Worm (Caenorhabditis elegans): ENCODE data around the gene btb-10.

- no peak for TF ChIP-seq tbx-37 (GFP tag; conservative IDR thresholded peaks at IDR 0.05)
- no peak for TF ChIP-seq pes-1 (GFP tag; IDR thresholded peaks at IDR 0.05)
- TF ChIP-seq ama-1 (optimal IDR thresholded peaks at IDR 0.05) = no peak
- no peak for TF ChIP-seq flt-1 (GFP tag; IDR thresholded peaks at IDR 0.05)
- no peak for TF ChIP-seq ets-7 (tag; optimal IDR thresholded peaks at IDR 0.05)
- no peak for TF ChIP-seq hmg-4 (GFP tag; optimal IDR thresholded peaks at IDR 0.05)
- TF ChIP-seq ceh-13 (GFP tag; optimal IDR thresholded peaks at IDR 0.05) = no peak
Observed at ce11 chrII:1106914-1107597, 46.5 kb upstream of the btb-10 start, which contains the start of gene col-40.

Data from whole organism, early embryonic.